Fruit fly (Drosophila melanogaster) whole organism, embryonic: ENCODE measurements around the gene wapl.

Source experiments
- Ada2b ChIP-seq: fragments of 200-800 bp; sonication (Bioruptor generic); IDR thresholded peaks from 2 replicates; pipeline ENCODE4 v1.3.6; 2022; ENCODE audit warnings: missing biosample characterization, missing genetic modification characterization
- Awh ChIP-seq: fragments of 200-800 bp; sonication (Bioruptor generic); IDR thresholded peaks from 2 replicates; pipeline ENCODE4, ENCODE4 v1.3.6; 2022; ENCODE audit warnings: missing biosample characterization, missing genetic modification characterization
- B-H2 ChIP-seq: fragments of 200-800 bp; sonication (Bioruptor generic); optimal IDR thresholded peaks from 2 replicates; lab custom pipeline; 2018; ENCODE audit warnings: missing biosample characterization, mild to moderate bottlenecking, missing genetic modification characterization
- CG10431 ChIP-seq: fragments of 200-800 bp; sonication (Bioruptor generic); optimal IDR thresholded peaks from 3 replicates; lab custom pipeline; 2018; ENCODE audit warnings: missing biosample characterization, mild to moderate bottlenecking, missing genetic modification characterization
- CG12659 ChIP-seq: fragments of 200-800 bp; sonication (Bioruptor generic); optimal IDR thresholded peaks from 3 replicates; lab custom pipeline; 2017; ENCODE audit warnings: mild to moderate bottlenecking, missing biosample characterization, missing genetic modification reagents, missing genetic modification characterization
- CG13287 ChIP-seq: fragments of 200-800 bp; sonication (Bioruptor generic); IDR thresholded peaks from 2 replicates; pipeline ENCODE4 v1.3.6; 2022; ENCODE audit warnings: missing biosample characterization, missing genetic modification characterization; ENCODE audit not compliant: partially characterized antibody
- CG13424 ChIP-seq: fragments of 200-800 bp; sonication (Bioruptor generic); optimal IDR thresholded peaks from 2 replicates; lab custom pipeline; 2019; ENCODE audit warnings: missing biosample characterization, mild to moderate bottlenecking, missing genetic modification characterization, moderate library complexity
- CG14965 ChIP-seq: fragments of 200-800 bp; sonication (Bioruptor generic); optimal IDR thresholded peaks from 2 replicates; lab custom pipeline; 2016; ENCODE audit warnings: missing biosample characterization, missing genetic modification characterization, borderline replicate concordance
- CG17829 ChIP-seq: fragments of 200-800 bp; optimal IDR thresholded peaks from 2 replicates; lab custom pipeline; 2019; ENCODE audit warnings: missing biosample characterization, mild to moderate bottlenecking, missing genetic modification characterization, moderate library complexity
- CG18011 ChIP-seq: fragments of 200-800 bp; sonication (Bioruptor generic); optimal IDR thresholded peaks from 2 replicates; lab custom pipeline; 2017; ENCODE audit warnings: missing biosample characterization, missing genetic modification characterization, mild to moderate bottlenecking, moderate library complexity, missing genotype
- CG31365 ChIP-seq: fragments of 200-800 bp; sonication (Bioruptor generic); optimal IDR thresholded peaks from 2 replicates; lab custom pipeline; 2018; ENCODE audit warnings: missing biosample characterization, mild to moderate bottlenecking, missing genetic modification characterization
- CG3163 ChIP-seq: fragments of 200-800 bp; sonication (Bioruptor generic); optimal IDR thresholded peaks from 3 replicates; lab custom pipeline; 2016; ENCODE audit warnings: missing biosample characterization, missing genetic modification characterization
- CG3995 ChIP-seq: fragments of 200-800 bp; sonication (Bioruptor generic); optimal IDR thresholded peaks from 3 replicates; lab custom pipeline; 2016; ENCODE audit warnings: missing biosample characterization, missing genetic modification characterization
- CG4328 ChIP-seq: fragments of 200-800 bp; sonication (Bioruptor generic); optimal IDR thresholded peaks from 3 replicates; lab custom pipeline; 2017; ENCODE audit warnings: missing biosample characterization, missing genetic modification reagents, missing genetic modification characterization
- CG4707 ChIP-seq: fragments of 200-800 bp; sonication (Bioruptor generic); optimal IDR thresholded peaks from 2 replicates; lab custom pipeline; 2018; ENCODE audit warnings: missing biosample characterization, mild to moderate bottlenecking, missing genetic modification characterization, moderate library complexity
- CG6689 ChIP-seq: fragments of 200-800 bp; sonication (Bioruptor generic); IDR thresholded peaks from 2 replicates; pipeline ENCODE4 v1.3.6; 2022; ENCODE audit warnings: missing biosample characterization, missing genetic modification characterization
- CG7556 ChIP-seq: fragments of 200-800 bp; sonication (Bioruptor generic); optimal IDR thresholded peaks from 2 replicates; lab custom pipeline; 2017; ENCODE audit warnings: missing biosample characterization, mild to moderate bottlenecking, missing genetic modification characterization
- CG9437 ChIP-seq: fragments of 200-800 bp; sonication (Bioruptor generic); optimal IDR thresholded peaks from 2 replicates; lab custom pipeline; 2018; ENCODE audit warnings: missing biosample characterization, mild to moderate bottlenecking, missing genetic modification characterization
- CG9797 ChIP-seq: fragments of 200-800 bp; sonication (Bioruptor generic); optimal IDR thresholded peaks from 3 replicates; lab custom pipeline; 2018; ENCODE audit warnings: missing biosample characterization, mild to moderate bottlenecking, missing genetic modification characterization
- CG9932 ChIP-seq: fragments of 200-800 bp; sonication (Bioruptor generic); IDR thresholded peaks from 2 replicates; pipeline ENCODE4 v1.3.6; 2022; ENCODE audit warnings: missing biosample characterization, missing genetic modification characterization
- CoRest ChIP-seq: fragments of 200-800 bp; sonication (Bioruptor generic); optimal IDR thresholded peaks from 3 replicates; lab custom pipeline; 2018; ENCODE audit warnings: missing biosample characterization, mild to moderate bottlenecking, missing genetic modification characterization, moderate library complexity
- CrebB ChIP-seq: fragments of 200-800 bp; sonication (Bioruptor generic); optimal IDR thresholded peaks from 3 replicates; lab custom pipeline; 2018; ENCODE audit warnings: missing biosample characterization, mild to moderate bottlenecking, missing genetic modification characterization
- Deaf1 ChIP-seq: fragments of 200-800 bp; optimal IDR thresholded peaks from 3 replicates; lab custom pipeline; 2019; ENCODE audit warnings: missing biosample characterization, mild to moderate bottlenecking, missing genetic modification characterization, moderate library complexity
- Dp ChIP-seq: fragments of 200-800 bp; sonication (Bioruptor generic); optimal IDR thresholded peaks from 2 replicates; lab custom pipeline; 2018; ENCODE audit warnings: missing biosample characterization, mild to moderate bottlenecking, missing genetic modification characterization, moderate library complexity
- Eip74EF ChIP-seq, 2 experiments: fragments of 200-800 bp in 1 of 2; fragments of >200 bp in 1 of 2; sonication (Bioruptor generic) in 1 of 2; optimal IDR thresholded peaks; 2 replicates each; lab custom pipeline; 2017 to 2019; ENCODE audit warnings: missing biosample characterization in 2 of 2, missing genetic modification characterization in 2 of 2, mild to moderate bottlenecking in 1 of 2, moderate library complexity in 1 of 2
- Fer3 ChIP-seq: fragments of 200-800 bp; sonication (Bioruptor generic); optimal IDR thresholded peaks from 2 replicates; lab custom pipeline; 2018; ENCODE audit warnings: missing biosample characterization, mild to moderate bottlenecking, missing genetic modification characterization, moderate library complexity
- HLHmδ ChIP-seq: fragments of 200-800 bp; sonication (Bioruptor generic); optimal IDR thresholded peaks from 2 replicates; lab custom pipeline; 2018; ENCODE audit warnings: missing biosample characterization, mild to moderate bottlenecking, missing genetic modification characterization, moderate library complexity
- Nf-YA ChIP-seq: fragments of 200-800 bp; sonication (Bioruptor generic); IDR thresholded peaks from 2 replicates; pipeline ENCODE4 v1.3.6; 2022; ENCODE audit warnings: missing biosample characterization, missing genetic modification characterization
- Nf-YC ChIP-seq: fragments of 200-800 bp; optimal IDR thresholded peaks from 3 replicates; lab custom pipeline; 2019; ENCODE audit warnings: missing biosample characterization, mild to moderate bottlenecking, missing genetic modification characterization, moderate library complexity
- Pdp1 ChIP-seq, 2 experiments: fragments of 200-800 bp; sonication (Bioruptor generic); optimal IDR thresholded peaks; 3 replicates each; lab custom pipeline; 2016; ENCODE audit warnings: missing biosample characterization in 2 of 2, missing genetic modification characterization in 2 of 2, mild to moderate bottlenecking in 1 of 2, moderate library complexity in 1 of 2
- Six4 ChIP-seq: fragments of 200-800 bp; sonication (Bioruptor generic); optimal IDR thresholded peaks from 2 replicates; lab custom pipeline; 2016; ENCODE audit warnings: missing biosample characterization, missing genetic modification characterization
- Taf1 ChIP-seq: fragments of 200-800 bp; sonication (Bioruptor generic); IDR thresholded peaks from 2 replicates; pipeline ENCODE4 v1.3.6; 2022; ENCODE audit warnings: missing biosample characterization, missing genetic modification characterization
- amos ChIP-seq: fragments of 200-800 bp; sonication (Bioruptor generic); IDR thresholded peaks from 2 replicates; pipeline ENCODE4 v1.3.6; 2022; ENCODE audit warnings: missing biosample characterization, missing genetic modification characterization; ENCODE audit not compliant: partially characterized antibody
- caup ChIP-seq: fragments of 200-800 bp; sonication (Bioruptor generic); optimal IDR thresholded peaks from 3 replicates; lab custom pipeline; 2017; ENCODE audit warnings: missing biosample characterization, mild to moderate bottlenecking, missing genetic modification characterization, moderate library complexity; ENCODE audit not compliant: severe bottlenecking
- dpn ChIP-seq, 2 experiments: fragments of 200-800 bp; sonication (Bioruptor generic); optimal IDR thresholded peaks; 3 replicates each; lab custom pipeline; 2016; ENCODE audit warnings: missing biosample characterization in 2 of 2, missing genetic modification characterization in 2 of 2
- dysf ChIP-seq: fragments of 200-800 bp; sonication (Bioruptor generic); IDR thresholded peaks from 3 replicates; pipeline ENCODE4 v1.3.6; 2022; ENCODE audit warnings: missing biosample characterization, missing genetic modification characterization
- gcm2 ChIP-seq: fragments of 200-800 bp; sonication (Bioruptor generic); optimal IDR thresholded peaks from 2 replicates; lab custom pipeline; 2016; ENCODE audit warnings: missing biosample characterization, missing genetic modification characterization
- h ChIP-seq: fragments of >200 bp; optimal IDR thresholded peaks from 2 replicates; lab custom pipeline; 2017
- ham ChIP-seq: fragments of 200-800 bp; sonication (Bioruptor generic); IDR thresholded peaks from 2 replicates; pipeline ENCODE4 v1.3.6; 2022; ENCODE audit warnings: missing biosample characterization, missing genetic modification characterization
- her ChIP-seq: fragments of 200-800 bp; sonication (Bioruptor generic); optimal IDR thresholded peaks from 2 replicates; lab custom pipeline; 2016; ENCODE audit warnings: missing biosample characterization, missing genetic modification characterization
- hth ChIP-seq: fragments of >200 bp; optimal IDR thresholded peaks from 2 replicates; lab custom pipeline; 2017; ENCODE audit warnings: inconsistent platforms
- nerfin-2 ChIP-seq: fragments of 200-800 bp; sonication (Bioruptor generic); IDR thresholded peaks from 2 replicates; pipeline ENCODE4 v1.3.6; 2022; ENCODE audit warnings: missing biosample characterization, missing genetic modification characterization; ENCODE audit not compliant: partially characterized antibody
- nmo ChIP-seq: fragments of 200-800 bp; sonication (Bioruptor generic); optimal IDR thresholded peaks from 2 replicates; lab custom pipeline; 2018; ENCODE audit warnings: missing biosample characterization, mild to moderate bottlenecking, missing genetic modification characterization, moderate library complexity
- p53 ChIP-seq: fragments of 200-800 bp; sonication (Bioruptor generic); optimal IDR thresholded peaks from 2 replicates; lab custom pipeline; 2016; ENCODE audit warnings: missing biosample characterization, missing genetic modification characterization
- pita ChIP-seq: fragments of 200-800 bp; sonication (Bioruptor generic); optimal IDR thresholded peaks from 2 replicates; lab custom pipeline; 2017; ENCODE audit warnings: missing biosample characterization, mild to moderate bottlenecking, missing genetic modification characterization
- sens ChIP-seq: fragments of 200-800 bp; sonication (Bioruptor generic); peaks from one replicate; lab custom pipeline; 2016; ENCODE audit warnings: missing biosample characterization, missing genetic modification characterization
- shn ChIP-seq: fragments of 200-800 bp; sonication (Bioruptor generic); optimal IDR thresholded peaks from 3 replicates; lab custom pipeline; 2016; ENCODE audit warnings: missing biosample characterization, missing genetic modification characterization
- sim ChIP-seq: fragments of 200-800 bp; sonication (Bioruptor generic); IDR thresholded peaks from 2 replicates; pipeline ENCODE4 v1.3.6; 2022; ENCODE audit warnings: missing biosample characterization, missing genetic modification characterization
- tll ChIP-seq, 2 experiments: fragments of 200-800 bp in 1 of 2; fragments of >200 bp in 1 of 2; sonication (Bioruptor generic) in 1 of 2; optimal IDR thresholded peaks; 2 replicates each; lab custom pipeline; 2017 to 2019; ENCODE audit warnings: missing biosample characterization in 2 of 2, missing genetic modification characterization in 2 of 2, mild to moderate bottlenecking in 1 of 2, moderate library complexity in 1 of 2
- vnd ChIP-seq: fragments of 200-800 bp; sonication (Bioruptor generic); IDR thresholded peaks from 3 replicates; pipeline ENCODE4 v1.3.6; 2022; ENCODE audit warnings: missing biosample characterization, missing genetic modification characterization; ENCODE audit not compliant: partially characterized antibody

The wapl gene

dm6 chrX:2149478-2149877, 9.3 kb downstream of the wapl start, which contains the start of gene bcn92 (continued):
- TF ChIP-seq CG4328 (GFP tag; lab: Kevin White, UChicago) (no peak), vnd (GFP tag; lab: Robert Waterston, UW) (peak; percentile 93), CG12659 (GFP tag; lab: Kevin White, UChicago) (peak; percentile 53), amos (peak; percentile 97), CG18011 (GFP tag; lab: Kevin White, UChicago) (no peak), pita (no peak), nerfin-2 (GFP tag; lab: Robert Waterston, UW) (peak; percentile 73), CG3995 (GFP tag; lab: Kevin White, UChicago) (peak; percentile 28), ham (no peak), dpn (GFP tag; optimal IDR thresholded peaks at IDR 0.05; lab: Kevin White, UChicago) (peak; percentile 48 to 51), CG13424 (tag; lab: Kevin White, UChicago) (peak; percentile 38), CG10431 (GFP tag; lab: Kevin White, UChicago) (peak; percentile 83), gcm2 (GFP tag; lab: Kevin White, UChicago) (no peak), Deaf1 (tag; lab: Kevin White, UChicago) (no peak), CG4707 (GFP tag; lab: Kevin White, UChicago) (no peak), Eip74EF (GFP tag; optimal IDR thresholded peaks at IDR 0.05; lab: Kevin White, UChicago) (no peak), caup (GFP tag; lab: Kevin White, UChicago) (no peak), CG9797 (GFP tag; lab: Kevin White, UChicago) (peak; percentile 80), Nf-YC (tag; lab: Kevin White, UChicago) (peak; percentile 37), CG3163 (GFP tag; lab: Kevin White, UChicago) (no peak), Dp (GFP tag; lab: Kevin White, UChicago) (peak; percentile 10), her (GFP tag; lab: Kevin White, UChicago) (peak; percentile 30), CG31365 (tag; lab: Kevin White, UChicago) (no peak), Six4 (GFP tag; lab: Kevin White, UChicago) (peak; percentile 21), CG6689 (GFP tag; lab: Robert Waterston, UW) (peak; percentile 18; the same call in 1 of the 2 replicates), sim (GFP tag; lab: Robert Waterston, UW) (no peak), HLHmδ (peak; percentile 4), Taf1 (GFP tag; lab: Robert Waterston, UW) (no peak), nmo (peak; percentile 54), CrebB (no peak), CG7556 (GFP tag; lab: Kevin White, UChicago) (no peak), CG9932 (GFP tag; lab: Robert Waterston, UW) (peak; percentile 84), hth (lab: Kevin White, UChicago) (no peak), CG13287 (GFP tag; lab: Robert Waterston, UW) (peak; percentile 96), p53 (GFP tag; lab: Kevin White, UChicago) (no peak), CG17829 (peak; percentile 61), Nf-YA (GFP tag; lab: Robert Waterston, UW) (no peak), CG14965 (GFP tag; lab: Kevin White, UChicago) (no peak), CG9437 (GFP tag; lab: Kevin White, UChicago) (no peak), Ada2b (GFP tag; lab: Robert Waterston, UW) (peak; percentile 40; the same call in 1 of the 2 replicates), Fer3 (tag; lab: Kevin White, UChicago) (peak; percentile 22), h (lab: Kevin White, UChicago) (no peak), tll (GFP tag; optimal IDR thresholded peaks at IDR 0.05; lab: Kevin White, UChicago) (no peak), shn (GFP tag; lab: Kevin White, UChicago) (peak; percentile 16), B-H2 (peak; percentile 32), sens (GFP tag; lab: Kevin White, UChicago) (peak; percentile 84), CoRest (tag; lab: Kevin White, UChicago) (peak; percentile 22), Awh (no peak), dysf (GFP tag; lab: Robert Waterston, UW) (no peak), Pdp1 (GFP tag; optimal IDR thresholded peaks at IDR 0.05; lab: Kevin White, UChicago) (peak; percentile 46 to 90)
